Worm (Caenorhabditis elegans) whole organism, L3 larva: ENCODE data around the gene xpo-3.

ENCODE experiments used
- R02D3.7 ChIP-seq: fragments of 150-350 bp; optimal IDR thresholded peaks from 2 replicates; lab custom pipeline; 2014; ENCODE audit warnings: missing biosample characterization, missing genetic modification characterization
- ZK546.5 ChIP-seq: sonication (generic microtip); optimal IDR thresholded peaks from 2 replicates; lab custom pipeline; 2017; ENCODE audit warnings: missing biosample characterization, missing genetic modification characterization
- ceh-28 ChIP-seq: fragments of 150-350 bp; optimal IDR thresholded peaks from 2 replicates; lab custom pipeline; 2014; ENCODE audit warnings: missing biosample characterization, missing genetic modification reagents, missing genetic modification characterization
- ceh-82 ChIP-seq: fragments of 150-350 bp; optimal IDR thresholded peaks from 2 replicates; lab custom pipeline; 2014; ENCODE audit warnings: missing biosample characterization, missing genetic modification characterization
- ceh-9 ChIP-seq: sonication (generic microtip); optimal IDR thresholded peaks from 2 replicates; lab custom pipeline; 2018; ENCODE audit warnings: missing biosample characterization, missing genetic modification characterization
- daf-12 ChIP-seq: fragments of 150-350 bp; optimal IDR thresholded peaks from 2 replicates; lab custom pipeline; 2014; ENCODE audit warnings: missing biosample characterization, missing genetic modification reagents, missing genetic modification characterization
- egl-27 ChIP-seq: sonication (generic microtip); optimal IDR thresholded peaks from 4 replicates; lab custom pipeline; 2017; ENCODE audit warnings: missing biosample characterization, missing genetic modification reagents, missing genetic modification characterization
- egl-5 ChIP-seq: fragments of 150-350 bp; optimal IDR thresholded peaks from 2 replicates; lab custom pipeline; 2017; ENCODE audit warnings: missing biosample characterization, missing genetic modification reagents, missing genetic modification characterization, inconsistent platforms
- elt-1 ChIP-seq: fragments of 150-350 bp; optimal IDR thresholded peaks from 2 replicates; lab custom pipeline; 2014; ENCODE audit warnings: missing biosample characterization, missing genetic modification characterization
- elt-2 ChIP-seq: sonication (generic microtip); optimal IDR thresholded peaks from 2 replicates; lab custom pipeline; 2016; ENCODE audit warnings: missing genetic modification reagents, mild to moderate bottlenecking, missing genetic modification characterization, missing compliant biosample characterization
- elt-3 ChIP-seq, 3 experiments: fragments of 150-350 bp in 1 of 3; sonication (generic microtip) in 2 of 3; optimal IDR thresholded peaks; 2 replicates in 2 of 3; 4 replicates in 1 of 3; lab custom pipeline; 2014 to 2017; ENCODE audit warnings: missing biosample characterization in 3 of 3, missing genetic modification characterization in 3 of 3
- eor-1 ChIP-seq, 2 experiments: fragments of 150-350 bp; optimal IDR thresholded peaks; 2 replicates each; lab custom pipeline; 2014 to 2018; ENCODE audit warnings: missing biosample characterization in 2 of 2, missing genetic modification characterization in 2 of 2
- fkh-10 ChIP-seq: sonication (generic microtip); optimal IDR thresholded peaks from 2 replicates; lab custom pipeline; 2017; ENCODE audit warnings: missing biosample characterization, missing genetic modification reagents, missing genetic modification characterization
- fkh-2 ChIP-seq: fragments of 150-350 bp; optimal IDR thresholded peaks from 2 replicates; lab custom pipeline; 2014; ENCODE audit warnings: missing biosample characterization, missing genetic modification reagents, missing genetic modification characterization
- fos-1 ChIP-seq: fragments of 150-350 bp; optimal IDR thresholded peaks from 2 replicates; lab custom pipeline; 2014; ENCODE audit warnings: missing biosample characterization, missing genetic modification characterization
- hmg-11 ChIP-seq: sonication (generic microtip); optimal IDR thresholded peaks from 2 replicates; lab custom pipeline; 2016; ENCODE audit warnings: missing genetic modification characterization, missing compliant biosample characterization
- jun-1 ChIP-seq: fragments of 150-350 bp; optimal IDR thresholded peaks from 2 replicates; lab custom pipeline; 2014; ENCODE audit warnings: missing biosample characterization, missing genetic modification reagents, missing genetic modification characterization
- lsy-12 ChIP-seq: sonication (generic microtip); optimal IDR thresholded peaks from 2 replicates; lab custom pipeline; 2016; ENCODE audit warnings: mild to moderate bottlenecking, missing genetic modification characterization, missing compliant biosample characterization
- mdl-1 ChIP-seq: fragments of 150-350 bp; optimal IDR thresholded peaks from 2 replicates; lab custom pipeline; 2014; ENCODE audit warnings: missing biosample characterization, missing genetic modification characterization
- mml-1 ChIP-seq: fragments of 150-350 bp; sonication (generic microtip); optimal IDR thresholded peaks from 3 replicates; lab custom pipeline; 2014; ENCODE audit warnings: missing biosample characterization, missing genetic modification characterization
- nfya-1 ChIP-seq: sonication (generic microtip); optimal IDR thresholded peaks from 2 replicates; lab custom pipeline; 2017; ENCODE audit warnings: missing genetic modification characterization, mild to moderate bottlenecking, missing compliant biosample characterization, antibody characterized with exemption, moderate library complexity; ENCODE audit not compliant: insufficient read depth
- nhr-11 ChIP-seq: fragments of 150-350 bp; optimal IDR thresholded peaks from 2 replicates; lab custom pipeline; 2014; ENCODE audit warnings: missing biosample characterization, missing genetic modification characterization
- nhr-12 ChIP-seq: fragments of 150-350 bp; optimal IDR thresholded peaks from 2 replicates; lab custom pipeline; 2014; ENCODE audit warnings: missing biosample characterization, missing genetic modification characterization
- nhr-25 ChIP-seq: sonication (generic microtip); optimal IDR thresholded peaks from 2 replicates; lab custom pipeline; 2017; ENCODE audit warnings: missing biosample characterization, missing genetic modification characterization
- nhr-76 ChIP-seq: fragments of 150-350 bp; sonication (generic microtip); optimal IDR thresholded peaks from 5 replicates; lab custom pipeline; 2014; ENCODE audit warnings: missing biosample characterization, missing genetic modification characterization
- nhr-77 ChIP-seq: fragments of 150-350 bp; optimal IDR thresholded peaks from 2 replicates; lab custom pipeline; 2014; ENCODE audit warnings: missing biosample characterization, missing genetic modification characterization
- pha-4 ChIP-seq: fragments of 150-350 bp; optimal IDR thresholded peaks from 2 replicates; lab custom pipeline; 2014; ENCODE audit warnings: missing biosample characterization, missing genetic modification reagents, missing genetic modification characterization
- pqm-1 ChIP-seq: fragments of 150-350 bp; optimal IDR thresholded peaks from 2 replicates; lab custom pipeline; 2017; ENCODE audit warnings: missing biosample characterization, missing genetic modification characterization, inconsistent platforms
- sea-2 ChIP-seq: fragments of 150-350 bp; sonication (generic microtip); optimal IDR thresholded peaks from 4 replicates; lab custom pipeline; 2014; ENCODE audit warnings: missing biosample characterization, missing genetic modification reagents, missing genetic modification characterization
- skn-1 ChIP-seq: fragments of 150-350 bp; optimal IDR thresholded peaks from 2 replicates; lab custom pipeline; 2014; ENCODE audit warnings: missing biosample characterization, missing genetic modification characterization
- snpc-4 ChIP-seq: fragments of 150-350 bp; optimal IDR thresholded peaks from 2 replicates; lab custom pipeline; 2014; ENCODE audit warnings: missing biosample characterization, missing genetic modification characterization
- tbx-2 ChIP-seq: sonication (generic microtip); optimal IDR thresholded peaks from 2 replicates; lab custom pipeline; 2016; ENCODE audit warnings: mild to moderate bottlenecking, missing genetic modification characterization, missing compliant biosample characterization
- unc-39 ChIP-seq: sonication (generic microtip); optimal IDR thresholded peaks from 4 replicates; lab custom pipeline; 2017; ENCODE audit warnings: missing biosample characterization, missing genetic modification characterization
- unc-62 ChIP-seq: fragments of 150-350 bp; sonication (generic microtip); optimal IDR thresholded peaks from 4 replicates; lab custom pipeline; 2014; ENCODE audit warnings: missing biosample characterization, missing genetic modification reagents, missing genetic modification characterization
- zag-1 ChIP-seq: fragments of 150-350 bp; optimal IDR thresholded peaks from 2 replicates; lab custom pipeline; 2014; ENCODE audit warnings: missing biosample characterization, missing genetic modification characterization
- ztf-4 ChIP-seq: fragments of 150-350 bp; optimal IDR thresholded peaks from 2 replicates; lab custom pipeline; 2014; ENCODE audit warnings: missing biosample characterization, missing genetic modification characterization

Gene xpo-3

ce11 chrIV:7881726-7882125, 42.1 kb downstream of the xpo-3 start, which contains the start of gene atic-1:
Gene atic-1 (plus strand): TSS chrIV:7882026.
- TF ChIP-seq pha-4 (tag; lab: Kevin White, UChicago) (no peak), nhr-11 (no peak), R02D3.7 (tag; lab: Kevin White, UChicago) (no peak), mdl-1 (tag; lab: Kevin White, UChicago) (no peak), nhr-77 (tag; lab: Kevin White, UChicago) (no peak), zag-1 (tag; lab: Kevin White, UChicago) (no peak), daf-12 (tag; lab: Kevin White, UChicago) (no peak), elt-3 (tag; optimal IDR thresholded peaks at IDR 0.05; lab: Kevin White, UChicago) (no peak), eor-1 (tag; optimal IDR thresholded peaks at IDR 0.05; lab: Kevin White, UChicago) (no peak), elt-1 (no peak), ceh-82 (tag; lab: Kevin White, UChicago) (no peak), egl-5 (tag; lab: Kevin White, UChicago) (no peak), ZK546.5 (tag; lab: Kevin White, UChicago) (no peak), fkh-2 (tag; lab: Kevin White, UChicago) (no peak), skn-1 (tag; lab: Kevin White, UChicago) (no peak), nhr-25 (tag; lab: Kevin White, UChicago) (no peak), unc-62 (GFP tag; lab: Kevin White, UChicago) (no peak)

ce11 chrIV:7881166-7881565, 42.7 kb downstream of the xpo-3 start:
- TF ChIP-seq elt-2 (tag; lab: Kevin White, UChicago) (peak; percentile 55), hmg-11 (tag; lab: Kevin White, UChicago) (no peak), skn-1 (tag; lab: Kevin White, UChicago) (no peak), eor-1 (tag; optimal IDR thresholded peaks at IDR 0.05; lab: Kevin White, UChicago) (no peak), pha-4 (tag; lab: Kevin White, UChicago) (peak; percentile 4)

- TF ChIP-seq elt-2 (tag; lab: Kevin White, UChicago) (no peak), nhr-76 (no peak), ztf-4 (tag; lab: Kevin White, UChicago) (no peak)
Measured at ce11 chrIV:7879017-7879416, 44.8 kb downstream of the xpo-3 start, which contains the start of gene srt-73. Gene srt-73 (plus strand): TSS chrIV:7879317.

ce11 chrIV:7877781-7878180, 46.1 kb downstream of the xpo-3 start, which contains the start of gene kin-26:
Gene kin-26 (minus strand): TSS chrIV:7877881.
- TF ChIP-seq skn-1 (tag; lab: Kevin White, UChicago) = no peak
- TF ChIP-seq tbx-2 (tag; lab: Kevin White, UChicago) = no peak
- no peak for TF ChIP-seq mdl-1 (tag; lab: Kevin White, UChicago)
- TF ChIP-seq eor-1 (tag; optimal IDR thresholded peaks at IDR 0.05; lab: Kevin White, UChicago) = no peak
- no peak for TF ChIP-seq ceh-82 (tag; lab: Kevin White, UChicago)
- TF ChIP-seq elt-2 (tag; lab: Kevin White, UChicago) = no peak
- TF ChIP-seq jun-1 (tag; lab: Kevin White, UChicago) = no peak
- TF ChIP-seq pha-4 (tag; lab: Kevin White, UChicago) = no peak
- TF ChIP-seq nhr-25 (tag; lab: Kevin White, UChicago) = no peak
- no peak for TF ChIP-seq nhr-77 (tag; lab: Kevin White, UChicago)
- no peak for TF ChIP-seq zag-1 (tag; lab: Kevin White, UChicago)
- TF ChIP-seq ZK546.5 (tag; lab: Kevin White, UChicago) = no peak
- no peak for TF ChIP-seq lsy-12 (tag; lab: Kevin White, UChicago)

- TF ChIP-seq fos-1 (tag; lab: Kevin White, UChicago) = no peak
- no peak for TF ChIP-seq ceh-28 (tag; lab: Kevin White, UChicago)
- no peak for TF ChIP-seq nhr-25 (tag; lab: Kevin White, UChicago)
- no peak for TF ChIP-seq pqm-1 (tag; lab: Kevin White, UChicago)
- TF ChIP-seq hmg-11 (tag; lab: Kevin White, UChicago) = no peak
- TF ChIP-seq fkh-10 (GFP tag; lab: Kevin White, UChicago) = no peak
- TF ChIP-seq ZK546.5 (tag; lab: Kevin White, UChicago) = no peak
- TF ChIP-seq ceh-9 (tag; lab: Kevin White, UChicago) = no peak
- no peak for TF ChIP-seq unc-39 (tag; lab: Kevin White, UChicago)
- TF ChIP-seq, all 47 proteins: peak for 0
Measured at ce11 chrIV:7877255-7877654, 46.6 kb downstream of the xpo-3 start.

- TF ChIP-seq egl-27 (tag; lab: Kevin White, UChicago) (no peak), pqm-1 (tag; lab: Kevin White, UChicago) (no peak), nhr-76 (no peak), tbx-2 (tag; lab: Kevin White, UChicago) (no peak), eor-1 (tag; optimal IDR thresholded peaks at IDR 0.05; lab: Kevin White, UChicago) (no peak), fkh-10 (GFP tag; lab: Kevin White, UChicago) (no peak), ceh-82 (tag; lab: Kevin White, UChicago) (no peak), jun-1 (tag; lab: Kevin White, UChicago) (no peak), nhr-12 (tag; lab: Kevin White, UChicago) (no peak), sea-2 (GFP tag; lab: Kevin White, UChicago) (no peak), nhr-25 (tag; lab: Kevin White, UChicago) (no peak), nfya-1 (no peak), mml-1 (tag; lab: Kevin White, UChicago) (no peak), snpc-4 (tag; lab: Kevin White, UChicago) (no peak)
Measured at ce11 chrIV:7870451-7870850, 53.4 kb downstream of the xpo-3 start, which contains the start of gene T06C10.3. Gene T06C10.3 (plus strand): TSS chrIV:7870751.
